Worm (Caenorhabditis elegans): ENCODE measurements around the gene M57.2.

DNA sequence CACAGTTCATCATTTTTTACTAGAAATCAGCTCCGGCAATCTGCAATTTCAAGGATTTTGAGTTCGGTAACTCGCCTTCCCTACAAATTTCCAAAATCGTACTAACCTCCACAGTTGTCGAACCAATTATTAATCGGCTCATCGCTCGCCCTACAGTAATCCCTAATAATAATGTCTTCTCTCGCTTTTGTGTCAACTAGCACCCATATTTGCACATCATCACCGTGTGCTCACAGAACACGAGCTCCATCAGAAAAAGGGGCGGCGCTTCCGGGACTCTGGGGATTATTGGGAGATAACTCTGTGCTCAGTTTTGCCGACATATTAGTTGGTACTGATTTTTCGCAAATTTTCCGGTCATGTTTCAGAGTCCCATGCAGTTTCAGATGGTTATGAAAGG lies 29.2 kb upstream of the M57.2 start, which contains the start of gene ceh-53:
- TF ChIP-seq Y22D7AL.16 (tag; optimal IDR thresholded peaks at IDR 0.05) = no peak
- no peak for TF ChIP-seq ceh-14 (tag; optimal IDR thresholded peaks at IDR 0.05)
- no peak for TF ChIP-seq gmeb-2 (tag; optimal IDR thresholded peaks at IDR 0.05)
- TF ChIP-seq ceh-6 (GFP tag; optimal IDR thresholded peaks at IDR 0.05) = no peak
- no peak for TF ChIP-seq elt-2 (tag; optimal IDR thresholded peaks at IDR 0.05)
- TF ChIP-seq C08G9.2 (tag; optimal IDR thresholded peaks at IDR 0.05) = no peak
- no peak for TF ChIP-seq hlh-30 (tag; optimal IDR thresholded peaks at IDR 0.05; ENCODE audit: insufficient read depth)
- no peak for TF ChIP-seq tbx-7 (tag; optimal IDR thresholded peaks at IDR 0.05)
- TF ChIP-seq ceh-2 (tag; optimal IDR thresholded peaks at IDR 0.05) = no peak
- TF ChIP-seq pha-4 (tag; optimal IDR thresholded peaks at IDR 0.05) = no peak
- no peak for TF ChIP-seq unc-86 (tag; optimal IDR thresholded peaks at IDR 0.05)
- no peak for TF ChIP-seq F13H6.1 (tag; optimal IDR thresholded peaks at IDR 0.05)
- TF ChIP-seq lim-6 (tag; optimal IDR thresholded peaks at IDR 0.05) = no peak
- no peak for TF ChIP-seq fkh-6 (tag; optimal IDR thresholded peaks at IDR 0.05)

Data from whole organism, late embryonic.